Worm (Caenorhabditis elegans): ENCODE data around the gene lin-52.
A peak's percentile ranks its signal among the peaks of the same experiment; 100 is the strongest.

ce11 chrIII:9789607-9790073, 34.9 kb downstream of the lin-52 start, which contains the start of gene R10E11.5:
- TF ChIP-seq nfya-1 (tag; optimal IDR thresholded peaks at IDR 0.05), result peak; percentile 51
- TF ChIP-seq ceh-31 (tag; optimal IDR thresholded peaks at IDR 0.05), result no peak
- no peak for TF ChIP-seq madf-2 (tag; optimal IDR thresholded peaks at IDR 0.05)

All from whole organism, late embryonic.